Fruit fly (Drosophila melanogaster) whole organism, embryonic: ENCODE data around the gene janB.

ENCODE experiments used
- CG10654 ChIP-seq: fragments of 200-800 bp; sonication (Bioruptor generic); optimal IDR thresholded peaks from 2 replicates; lab custom pipeline; 2016; ENCODE audit warnings: missing biosample characterization, missing genetic modification characterization
- CG11398 ChIP-seq: fragments of 200-800 bp; sonication (Bioruptor generic); optimal IDR thresholded peaks from 2 replicates; lab custom pipeline; 2016; ENCODE audit warnings: missing biosample characterization, missing genetic modification characterization
- CG15011 ChIP-seq: fragments of 200-800 bp; sonication (Bioruptor generic); optimal IDR thresholded peaks from 3 replicates; lab custom pipeline; 2018; ENCODE audit warnings: missing biosample characterization, mild to moderate bottlenecking, missing genetic modification characterization
- CG15073 ChIP-seq: fragments of 200-800 bp; sonication (Bioruptor generic); optimal IDR thresholded peaks from 2 replicates; lab custom pipeline; 2016; ENCODE audit warnings: missing biosample characterization, missing genetic modification characterization
- CG1602 ChIP-seq: fragments of 200-800 bp; sonication (Bioruptor generic); optimal IDR thresholded peaks from 3 replicates; lab custom pipeline; 2016; ENCODE audit warnings: missing biosample characterization, missing genetic modification characterization
- CG17186 ChIP-seq: fragments of 200-800 bp; sonication (Bioruptor generic); optimal IDR thresholded peaks from 3 replicates; lab custom pipeline; 2017; ENCODE audit warnings: missing biosample characterization, missing genetic modification reagents, missing genetic modification characterization
- CG17361 ChIP-seq: fragments of 200-800 bp; sonication (Bioruptor generic); IDR thresholded peaks from 3 replicates; pipeline ENCODE4 v1.3.6; 2022; ENCODE audit warnings: missing biosample characterization, missing genetic modification characterization
- CG17385 ChIP-seq: fragments of 200-800 bp; sonication (Bioruptor generic); optimal IDR thresholded peaks from 3 replicates; lab custom pipeline; 2018; ENCODE audit warnings: missing biosample characterization, mild to moderate bottlenecking, missing genetic modification characterization
- CG1832 ChIP-seq: fragments of 200-800 bp; sonication (Bioruptor generic); optimal IDR thresholded peaks from 2 replicates; lab custom pipeline; 2017; ENCODE audit warnings: missing biosample characterization, mild to moderate bottlenecking, missing genetic modification characterization, inconsistent platforms
- CG18619 ChIP-seq: fragments of 200-800 bp; sonication (Bioruptor generic); optimal IDR thresholded peaks from 3 replicates; lab custom pipeline; 2017; ENCODE audit warnings: missing biosample characterization, mild to moderate bottlenecking, missing genetic modification characterization
- CG2889 ChIP-seq: fragments of 200-800 bp; sonication (Bioruptor generic); IDR thresholded peaks from 3 replicates; pipeline ENCODE4 v1.3.6; 2022; ENCODE audit warnings: missing biosample characterization, missing genetic modification characterization
- CG3163 ChIP-seq: fragments of 200-800 bp; sonication (Bioruptor generic); optimal IDR thresholded peaks from 3 replicates; lab custom pipeline; 2016; ENCODE audit warnings: missing biosample characterization, missing genetic modification characterization
- CG3281 ChIP-seq: fragments of 200-800 bp; sonication (Bioruptor generic); optimal IDR thresholded peaks from 3 replicates; lab custom pipeline; 2017; ENCODE audit warnings: missing biosample characterization, mild to moderate bottlenecking, missing genetic modification characterization
- CG4360 ChIP-seq: fragments of 200-800 bp; sonication (Bioruptor generic); IDR thresholded peaks from 2 replicates; pipeline ENCODE4 v1.3.6; 2022; ENCODE audit warnings: missing biosample characterization, missing genetic modification characterization
- CG8281 ChIP-seq: fragments of 200-800 bp; sonication (Bioruptor generic); optimal IDR thresholded peaks from 2 replicates; lab custom pipeline; 2018; ENCODE audit warnings: missing biosample characterization, mild to moderate bottlenecking, missing genetic modification characterization, moderate library complexity
- CG9876 ChIP-seq: fragments of 200-800 bp; sonication (Bioruptor generic); optimal IDR thresholded peaks from 2 replicates; lab custom pipeline; 2016; ENCODE audit warnings: missing biosample characterization, missing genetic modification characterization
- D19B ChIP-seq: fragments of 200-800 bp; sonication (Bioruptor generic); optimal IDR thresholded peaks from 2 replicates; lab custom pipeline; 2017; ENCODE audit warnings: missing biosample characterization, mild to moderate bottlenecking, missing genetic modification characterization
- HHEX ChIP-seq: fragments of 200-800 bp; sonication (Bioruptor generic); optimal IDR thresholded peaks from 3 replicates; lab custom pipeline; 2017; ENCODE audit warnings: missing biosample characterization, mild to moderate bottlenecking, missing genetic modification characterization, missing genetic modification reagents
- Hey ChIP-seq: fragments of 200-800 bp; sonication (Bioruptor generic); optimal IDR thresholded peaks from 3 replicates; lab custom pipeline; 2018; ENCODE audit warnings: missing biosample characterization, mild to moderate bottlenecking, missing genetic modification characterization
- Hr39 ChIP-seq: fragments of >200 bp; optimal IDR thresholded peaks from 2 replicates; lab custom pipeline; 2017
- Lpt ChIP-seq: fragments of >200 bp; optimal IDR thresholded peaks from 2 replicates; lab custom pipeline; 2018; ENCODE audit warnings: missing biosample characterization, missing genetic modification characterization
- MBD-R2 ChIP-seq: fragments of 200-800 bp; sonication (Bioruptor generic); IDR thresholded peaks from 2 replicates; pipeline ENCODE4 v1.3.6; 2022; ENCODE audit warnings: missing biosample characterization, missing genetic modification characterization
- MTF-1 ChIP-seq: fragments of 200-800 bp; sonication (Bioruptor generic); optimal IDR thresholded peaks from 2 replicates; lab custom pipeline; 2018; ENCODE audit warnings: missing biosample characterization, mild to moderate bottlenecking, missing genetic modification characterization, borderline replicate concordance
- NK7.1 ChIP-seq: fragments of 200-800 bp; sonication (Bioruptor generic); optimal IDR thresholded peaks from 3 replicates; lab custom pipeline; 2016; ENCODE audit warnings: missing biosample characterization, missing genetic modification characterization
- Neu2 ChIP-seq: fragments of 200-800 bp; sonication (Bioruptor generic); optimal IDR thresholded peaks from 3 replicates; lab custom pipeline; 2016; ENCODE audit warnings: missing biosample characterization, missing genetic modification characterization, borderline replicate concordance
- Nf-YC ChIP-seq: fragments of 200-800 bp; optimal IDR thresholded peaks from 3 replicates; lab custom pipeline; 2019; ENCODE audit warnings: missing biosample characterization, mild to moderate bottlenecking, missing genetic modification characterization, moderate library complexity
- Optix ChIP-seq: fragments of 200-800 bp; sonication (Bioruptor generic); IDR thresholded peaks from 3 replicates; pipeline ENCODE4 v1.3.6; 2022; ENCODE audit warnings: missing biosample characterization, missing genetic modification characterization
- Pdp1 ChIP-seq, 2 experiments: fragments of 200-800 bp; sonication (Bioruptor generic); optimal IDR thresholded peaks; 3 replicates each; lab custom pipeline; 2016; ENCODE audit warnings: missing biosample characterization in 2 of 2, missing genetic modification characterization in 2 of 2, mild to moderate bottlenecking in 1 of 2, moderate library complexity in 1 of 2
- Sox100B ChIP-seq: fragments of 200-800 bp; sonication (Bioruptor generic); optimal IDR thresholded peaks from 3 replicates; lab custom pipeline; 2018; ENCODE audit warnings: missing biosample characterization, mild to moderate bottlenecking, missing genetic modification characterization
- Sry-β ChIP-seq: fragments of 200-800 bp; sonication (Bioruptor generic); optimal IDR thresholded peaks from 2 replicates; lab custom pipeline; 2018; ENCODE audit warnings: missing biosample characterization, mild to moderate bottlenecking, missing genetic modification characterization, moderate library complexity
- ab ChIP-seq: fragments of 200-800 bp; sonication (Bioruptor generic); optimal IDR thresholded peaks from 2 replicates; lab custom pipeline; 2016; ENCODE audit warnings: missing biosample characterization, missing genetic modification characterization
- bab2 ChIP-seq: fragments of 200-800 bp; sonication (Bioruptor generic); optimal IDR thresholded peaks from 2 replicates; lab custom pipeline; 2016; ENCODE audit warnings: missing biosample characterization, missing genetic modification characterization
- bowl ChIP-seq: fragments of 200-800 bp; sonication (Bioruptor generic); IDR thresholded peaks from 2 replicates; pipeline ENCODE4 v1.3.6; 2022; ENCODE audit warnings: missing biosample characterization, missing genetic modification characterization
- cas ChIP-seq: fragments of 200-800 bp; sonication (Bioruptor generic); IDR thresholded peaks from 2 replicates; pipeline ENCODE4 v1.3.6; 2022; ENCODE audit warnings: missing biosample characterization, missing genetic modification characterization
- cato ChIP-seq: fragments of 200-800 bp; sonication (Bioruptor generic); optimal IDR thresholded peaks from 2 replicates; lab custom pipeline; 2016; ENCODE audit warnings: missing biosample characterization, missing genetic modification characterization, borderline replicate concordance
- crol ChIP-seq: fragments of 200-800 bp; sonication (Bioruptor generic); IDR thresholded peaks from 2 replicates; pipeline ENCODE4 v1.3.6; 2022; ENCODE audit warnings: missing biosample characterization, missing genetic modification characterization
- dmrt99B ChIP-seq: fragments of 200-800 bp; sonication (Bioruptor generic); optimal IDR thresholded peaks from 2 replicates; lab custom pipeline; 2018; ENCODE audit warnings: missing biosample characterization, mild to moderate bottlenecking, missing genetic modification characterization, moderate library complexity
- ewg ChIP-seq: fragments of 200-800 bp; sonication (Bioruptor generic); optimal IDR thresholded peaks from 3 replicates; lab custom pipeline; 2017; ENCODE audit warnings: mild to moderate bottlenecking, missing biosample characterization, missing genetic modification reagents, missing genetic modification characterization
- hth ChIP-seq: fragments of >200 bp; optimal IDR thresholded peaks from 2 replicates; lab custom pipeline; 2017; ENCODE audit warnings: inconsistent platforms
- klu ChIP-seq: fragments of 200-800 bp; sonication (Bioruptor generic); IDR thresholded peaks from 2 replicates; pipeline ENCODE4 v1.3.6; 2022; ENCODE audit warnings: missing biosample characterization, missing genetic modification characterization
- nom ChIP-seq: fragments of 200-800 bp; sonication (Bioruptor generic); optimal IDR thresholded peaks from 2 replicates; lab custom pipeline; 2017; ENCODE audit warnings: missing biosample characterization, missing genetic modification characterization, mild to moderate bottlenecking, moderate library complexity, missing genetic modification reagents
- odd ChIP-seq: fragments of 200-800 bp; sonication (Bioruptor generic); optimal IDR thresholded peaks from 2 replicates; lab custom pipeline; 2017; ENCODE audit warnings: missing biosample characterization, mild to moderate bottlenecking, missing genetic modification characterization
- pb ChIP-seq: fragments of 200-800 bp; sonication (Bioruptor generic); optimal IDR thresholded peaks from 3 replicates; lab custom pipeline; 2016; ENCODE audit warnings: missing biosample characterization, missing genetic modification characterization
- pros ChIP-seq: fragments of 200-800 bp; sonication (Bioruptor generic); optimal IDR thresholded peaks from 3 replicates; lab custom pipeline; 2019; ENCODE audit warnings: missing biosample characterization, mild to moderate bottlenecking, missing genetic modification characterization, moderate library complexity
- repo ChIP-seq: fragments of 200-800 bp; sonication (Bioruptor generic); optimal IDR thresholded peaks from 2 replicates; lab custom pipeline; 2016; ENCODE audit warnings: missing biosample characterization, missing genetic modification characterization
- sob ChIP-seq: fragments of 200-800 bp; sonication (Bioruptor generic); IDR thresholded peaks from 2 replicates; pipeline ENCODE4 v1.3.6; 2022; ENCODE audit warnings: missing biosample characterization, missing genetic modification characterization
- toy ChIP-seq: fragments of 200-800 bp; sonication (Bioruptor generic); IDR thresholded peaks from 2 replicates; pipeline ENCODE4 v1.3.6; 2022; ENCODE audit warnings: missing biosample characterization, missing genetic modification characterization
- usp ChIP-seq: fragments of >200 bp; optimal IDR thresholded peaks from 2 replicates; lab custom pipeline; 2017; ENCODE audit warnings: missing biosample characterization, missing genetic modification characterization
- zen ChIP-seq: fragments of 200-800 bp; sonication (Bioruptor generic); optimal IDR thresholded peaks from 3 replicates; lab custom pipeline; 2018; ENCODE audit warnings: missing biosample characterization, mild to moderate bottlenecking, missing genetic modification characterization, moderate library complexity

Gene janB

DNA sequence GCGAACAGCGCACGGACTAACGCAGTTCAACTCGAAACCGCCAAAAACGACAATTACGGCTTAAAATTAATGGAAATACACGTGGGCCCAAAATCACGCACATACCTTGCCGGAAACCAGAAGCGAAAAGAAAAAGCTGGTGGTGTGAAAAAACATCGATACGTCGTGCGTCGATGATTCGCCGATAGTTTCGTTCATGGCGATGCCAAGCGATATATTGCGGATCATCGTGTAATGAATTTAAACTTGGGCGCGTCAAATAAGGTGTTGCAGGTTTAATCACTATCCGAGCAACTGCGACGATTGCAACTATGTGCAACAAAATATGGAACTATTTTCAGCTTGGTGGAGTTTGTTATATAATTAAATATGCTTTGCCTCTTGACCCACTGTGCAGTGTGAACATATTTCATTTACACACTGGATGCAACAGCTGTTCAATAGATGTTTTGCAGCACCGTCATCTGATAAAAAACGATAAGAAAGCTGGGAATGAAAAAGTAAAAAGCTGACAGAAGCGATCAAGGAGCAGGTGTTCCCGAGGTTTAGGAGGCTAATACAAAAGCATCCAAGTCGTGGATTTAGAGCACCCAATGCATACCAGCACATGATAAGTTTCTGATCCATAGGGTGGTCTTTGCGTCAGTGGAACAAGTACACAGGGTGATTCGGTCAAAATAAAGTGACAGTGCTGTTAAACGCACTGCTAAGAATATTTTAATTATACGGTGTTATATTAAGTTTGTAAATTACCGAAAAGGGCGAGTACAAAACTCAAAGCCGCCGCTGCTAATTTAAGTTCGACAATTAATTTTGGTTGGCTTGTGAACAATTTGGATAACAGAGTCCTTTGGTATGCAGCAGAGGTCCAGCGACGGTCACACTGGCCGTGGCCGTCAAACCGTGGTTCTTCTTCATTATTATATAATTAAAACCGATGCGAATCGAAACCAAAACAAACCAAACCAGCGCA lies 7.8 kb upstream of the janB start, which contains the start of the genes RpL32 and CG7943 (continued):
- TF ChIP-seq odd (GFP tag; lab: Kevin White, UChicago) (peak; percentile 91), repo (peak; percentile 96), pb (GFP tag; lab: Kevin White, UChicago) (peak; percentile 96), Nf-YC (peak; percentile 86), CG11398 (peak; percentile 86), cas (GFP tag; lab: Robert Waterston, UW) (peak; percentile 92), CG17385 (peak; percentile 86), Neu2 (peak; percentile 86), cato (GFP tag; lab: Kevin White, UChicago) (peak; percentile 74), CG8281 (tag; lab: Kevin White, UChicago) (peak; percentile 60), pros (peak; percentile 54), ewg (GFP tag; lab: Kevin White, UChicago) (peak; percentile 80), Optix (peak; percentile 97), MBD-R2 (GFP tag; lab: Robert Waterston, UW) (peak; percentile 89), Hr39 (lab: Kevin White, UChicago) (no peak), toy (GFP tag; lab: Robert Waterston, UW) (peak; percentile 87), CG1832 (GFP tag; lab: Kevin White, UChicago) (no peak), CG15073 (GFP tag; lab: Kevin White, UChicago) (peak; percentile 53), CG1602 (GFP tag; lab: Kevin White, UChicago) (peak; percentile 82), D19B (GFP tag; lab: Kevin White, UChicago) (peak; percentile 85), hth (lab: Kevin White, UChicago) (no peak), CG17361 (GFP tag; lab: Robert Waterston, UW) (peak; percentile 96), ab (peak; percentile 79), sob (GFP tag; lab: Robert Waterston, UW) (peak; percentile 97), bab2 (GFP tag; lab: Kevin White, UChicago) (peak; percentile 98), CG18619 (GFP tag; lab: Kevin White, UChicago) (peak; percentile 94), CG2889 (GFP tag; lab: Robert Waterston, UW) (peak; percentile 88), CG17186 (GFP tag; lab: Kevin White, UChicago) (peak; percentile 99), crol (GFP tag; lab: Robert Waterston, UW) (peak; percentile 55; the same call in 1 of the 2 replicates), Hey (peak; percentile 89), usp (GFP tag; lab: Kevin White, UChicago) (no peak), MTF-1 (GFP tag; lab: Kevin White, UChicago) (peak; percentile 92), CG10654 (peak; percentile 95), CG9876 (GFP tag; lab: Kevin White, UChicago) (peak; percentile 97), CG3281 (GFP tag; lab: Kevin White, UChicago) (peak; percentile 95), CG15011 (GFP tag; lab: Kevin White, UChicago) (peak; percentile 91), Lpt (no peak), dmrt99B (tag; lab: Kevin White, UChicago) (peak; percentile 82), CG4360 (GFP tag; lab: Robert Waterston, UW) (peak; percentile 67), nom (GFP tag; lab: Kevin White, UChicago) (peak; percentile 85), CG3163 (GFP tag; lab: Kevin White, UChicago) (peak; percentile 78), NK7.1 (GFP tag; lab: Kevin White, UChicago) (peak; percentile 95), Sry-β (GFP tag; lab: Kevin White, UChicago) (peak; percentile 78), klu (GFP tag; lab: Robert Waterston, UW) (peak; percentile 88), Sox100B (peak; percentile 92), Pdp1 (GFP tag; optimal IDR thresholded peaks at IDR 0.05; lab: Kevin White, UChicago) (peak; percentile 98 to 99), HHEX (peak; percentile 95), bowl (peak; percentile 89), zen (tag; lab: Kevin White, UChicago) (peak; percentile 91)
